Worm (Caenorhabditis elegans) whole organism, L1 larva: ENCODE results near the gene mlp-1.

Experiments
- F16B12.6 ChIP-seq: fragments of 150-350 bp; optimal IDR thresholded peaks from 2 replicates; lab custom pipeline; 2014; ENCODE audit warnings: missing biosample characterization, missing genetic modification characterization
- Y116A8C.19 ChIP-seq: sonication (generic microtip); optimal IDR thresholded peaks from 2 replicates; lab custom pipeline; 2016; ENCODE audit warnings: missing compliant biosample characterization, missing genetic modification characterization, borderline replicate concordance
- aha-1 ChIP-seq: fragments of 150-350 bp; optimal IDR thresholded peaks from 2 replicates; lab custom pipeline; 2014; ENCODE audit warnings: missing biosample characterization, missing genetic modification characterization
- alr-1 ChIP-seq: fragments of 200-800 bp; sonication (Bioruptor generic); optimal IDR thresholded peaks from 2 replicates; lab custom pipeline; 2018; ENCODE audit warnings: borderline replicate concordance, mild to moderate bottlenecking, missing genetic modification characterization, missing compliant biosample characterization
- aly-2 ChIP-seq: fragments of 150-350 bp; optimal IDR thresholded peaks from 2 replicates; lab custom pipeline; 2014; ENCODE audit warnings: missing biosample characterization, missing genetic modification characterization
- ama-1 ChIP-seq: fragments of 150-350 bp; optimal IDR thresholded peaks from 2 replicates; lab custom pipeline; 2014
- ceh-63 ChIP-seq: fragments of 200-800 bp; sonication (Bioruptor generic); optimal IDR thresholded peaks from 2 replicates; lab custom pipeline; 2018; ENCODE audit warnings: mild to moderate bottlenecking, missing genetic modification characterization, missing compliant biosample characterization
- ceh-8 ChIP-seq: fragments of 200-800 bp; sonication (Bioruptor generic); optimal IDR thresholded peaks from 2 replicates; lab custom pipeline; 2018; ENCODE audit warnings: mild to moderate bottlenecking, missing genetic modification characterization, moderate library complexity, missing compliant biosample characterization
- ceh-90 ChIP-seq: sonication (generic microtip); optimal IDR thresholded peaks from 2 replicates; lab custom pipeline; 2016; ENCODE audit warnings: missing genetic modification characterization, missing compliant biosample characterization
- ces-1 ChIP-seq: fragments of 150-350 bp; optimal IDR thresholded peaks from 2 replicates; lab custom pipeline; 2014; ENCODE audit warnings: missing biosample characterization, missing genetic modification reagents, missing genetic modification characterization
- dsc-1 ChIP-seq: sonication (generic microtip); optimal IDR thresholded peaks from 2 replicates; lab custom pipeline; 2016; ENCODE audit warnings: mild to moderate bottlenecking, missing genetic modification characterization, missing compliant biosample characterization
- egl-13 ChIP-seq: sonication (generic microtip); optimal IDR thresholded peaks from 2 replicates; lab custom pipeline; 2016; ENCODE audit warnings: missing genotype, missing genetic modification reagents, missing genetic modification characterization, missing compliant biosample characterization
- elt-3 ChIP-seq, 6 experiments: fragments of 150-350 bp in 1 of 6; sonication (generic microtip); optimal IDR thresholded peaks; 2 replicates each; lab custom pipeline; 2017 to 2018; ENCODE audit warnings: missing biosample characterization in 6 of 6, missing genetic modification characterization in 6 of 6, inconsistent platforms in 1 of 6
- ets-5 ChIP-seq: fragments of 200-800 bp; sonication (Bioruptor generic); IDR thresholded peaks from 2 replicates; pipeline ENCODE4 v1.3.6; 2022; ENCODE audit warnings: missing genetic modification characterization, missing compliant biosample characterization
- fkh-10 ChIP-seq: sonication (generic microtip); optimal IDR thresholded peaks from 2 replicates; lab custom pipeline; 2017; ENCODE audit warnings: missing biosample characterization, missing genetic modification reagents, missing genetic modification characterization
- fkh-8 ChIP-seq: sonication (generic microtip); optimal IDR thresholded peaks from 2 replicates; lab custom pipeline; 2016; ENCODE audit warnings: mild to moderate bottlenecking, missing genetic modification characterization, missing compliant biosample characterization
- grh-1 ChIP-seq: fragments of 200-800 bp; sonication (Bioruptor generic); IDR thresholded peaks from 2 replicates; pipeline ENCODE4 v1.3.6; 2022; ENCODE audit warnings: missing genetic modification reagents, missing genetic modification characterization, missing compliant biosample characterization
- hlh-4 ChIP-seq: sonication (generic microtip); optimal IDR thresholded peaks from 2 replicates; lab custom pipeline; 2016; ENCODE audit warnings: mild to moderate bottlenecking, missing genetic modification characterization, missing compliant biosample characterization
- hpl-2 ChIP-seq: fragments of 150-350 bp; optimal IDR thresholded peaks from 2 replicates; lab custom pipeline; 2014; ENCODE audit warnings: missing biosample characterization, missing genetic modification reagents, missing genetic modification characterization
- irx-1 ChIP-seq: sonication (generic microtip); optimal IDR thresholded peaks from 2 replicates; lab custom pipeline; 2016; ENCODE audit warnings: missing genetic modification characterization, missing compliant biosample characterization
- isw-1 ChIP-seq: fragments of 200-800 bp; sonication (Bioruptor generic); IDR thresholded peaks from 2 replicates; pipeline ENCODE4 v1.3.6; 2022; ENCODE audit warnings: missing genetic modification characterization, missing compliant biosample characterization
- lin-15B ChIP-seq: fragments of 150-350 bp; sonication (generic microtip); optimal IDR thresholded peaks from 3 replicates; lab custom pipeline; 2014; ENCODE audit warnings: missing biosample characterization, missing genetic modification characterization
- lin-35 ChIP-seq, 2 experiments: fragments of 150-350 bp; optimal IDR thresholded peaks; 2 replicates each; lab custom pipeline; 2014; ENCODE audit warnings: missing biosample characterization in 2 of 2, missing genetic modification characterization in 2 of 2, missing genetic modification reagents in 2 of 2
- lin-39 ChIP-seq: fragments of 150-350 bp; optimal IDR thresholded peaks from 2 replicates; lab custom pipeline; 2014; ENCODE audit warnings: missing biosample characterization, missing genetic modification reagents, missing genetic modification characterization
- mab-9 ChIP-seq: fragments of 200-800 bp; sonication (Bioruptor generic); IDR thresholded peaks from 2 replicates; pipeline ENCODE4 v1.3.6; 2022; ENCODE audit warnings: missing genetic modification reagents, missing genetic modification characterization, missing compliant biosample characterization
- mdl-1 ChIP-seq, 2 experiments: fragments of 150-350 bp; optimal IDR thresholded peaks; 2 replicates each; lab custom pipeline; 2014 to 2017; ENCODE audit warnings: missing biosample characterization in 2 of 2, missing genetic modification characterization in 2 of 2, inconsistent platforms in 1 of 2
- mef-2 ChIP-seq: fragments of 150-350 bp; optimal IDR thresholded peaks from 2 replicates; lab custom pipeline; 2014; ENCODE audit warnings: missing biosample characterization, missing genetic modification characterization
- nhr-19 ChIP-seq: fragments of 200-800 bp; sonication (Bioruptor generic); conservative IDR thresholded peaks from 2 replicates; pipeline ENCODE4 v1.3.6; 2022; ENCODE audit warnings: missing genetic modification characterization, missing compliant biosample characterization
- nhr-237 ChIP-seq: fragments of 150-350 bp; optimal IDR thresholded peaks from 2 replicates; lab custom pipeline; 2014; ENCODE audit warnings: missing biosample characterization, missing genetic modification characterization
- nhr-28 ChIP-seq: fragments of 150-350 bp; optimal IDR thresholded peaks from 2 replicates; lab custom pipeline; 2014; ENCODE audit warnings: missing biosample characterization, missing genetic modification characterization
- nhr-47 ChIP-seq: sonication (generic microtip); optimal IDR thresholded peaks from 2 replicates; lab custom pipeline; 2016; ENCODE audit warnings: mild to moderate bottlenecking, missing genetic modification characterization, moderate library complexity, missing compliant biosample characterization
- nhr-85 ChIP-seq: sonication (generic microtip); peaks from one replicate; lab custom pipeline; 2016; ENCODE audit warnings: missing genetic modification characterization, inconsistent platforms, missing compliant biosample characterization
- nhr-90 ChIP-seq: sonication (generic microtip); optimal IDR thresholded peaks from 2 replicates; lab custom pipeline; 2016; ENCODE audit warnings: mild to moderate bottlenecking, missing genetic modification characterization, missing compliant biosample characterization; ENCODE audit not compliant: poor library complexity
- pag-3 ChIP-seq: sonication (generic microtip); optimal IDR thresholded peaks from 2 replicates; lab custom pipeline; 2017; ENCODE audit warnings: missing genetic modification characterization, mild to moderate bottlenecking, missing compliant biosample characterization, antibody characterized with exemption, borderline replicate concordance; ENCODE audit not compliant: insufficient read depth
- pax-3 ChIP-seq: fragments of 200-800 bp; sonication (Bioruptor generic); optimal IDR thresholded peaks from 2 replicates; lab custom pipeline; 2018; ENCODE audit warnings: mild to moderate bottlenecking, missing genetic modification characterization, moderate library complexity, missing compliant biosample characterization
- pqm-1 ChIP-seq: sonication (generic microtip); optimal IDR thresholded peaks from 3 replicates; lab custom pipeline; 2017; ENCODE audit warnings: missing biosample characterization, missing genetic modification characterization
- rnt-1 ChIP-seq: sonication (generic microtip); optimal IDR thresholded peaks from 2 replicates; lab custom pipeline; 2016; ENCODE audit warnings: mild to moderate bottlenecking, missing genetic modification characterization, moderate library complexity, missing compliant biosample characterization
- skn-1 ChIP-seq: fragments of 150-350 bp; optimal IDR thresholded peaks from 2 replicates; lab custom pipeline; 2014; ENCODE audit warnings: missing biosample characterization, missing genetic modification characterization
- snpc-4 ChIP-seq: fragments of 150-350 bp; optimal IDR thresholded peaks from 2 replicates; lab custom pipeline; 2014; ENCODE audit warnings: missing biosample characterization, missing genetic modification characterization
- sox-4 ChIP-seq: sonication (generic microtip); optimal IDR thresholded peaks from 2 replicates; lab custom pipeline; 2016; ENCODE audit warnings: missing genetic modification characterization, missing compliant biosample characterization
- swsn-7 ChIP-seq: sonication (generic microtip); optimal IDR thresholded peaks from 2 replicates; lab custom pipeline; 2016; ENCODE audit warnings: missing genetic modification characterization, missing compliant biosample characterization
- tbx-2 ChIP-seq: sonication (generic microtip); optimal IDR thresholded peaks from 2 replicates; lab custom pipeline; 2016; ENCODE audit warnings: missing genetic modification characterization, missing compliant biosample characterization
- unc-130 ChIP-seq: fragments of 150-350 bp; optimal IDR thresholded peaks from 2 replicates; lab custom pipeline; 2017; ENCODE audit warnings: missing biosample characterization, missing genetic modification characterization, inconsistent platforms
- unc-30 ChIP-seq: sonication (generic microtip); optimal IDR thresholded peaks from 2 replicates; lab custom pipeline; 2017; ENCODE audit warnings: missing biosample characterization, missing genetic modification characterization
- unc-86 ChIP-seq: sonication (generic microtip); optimal IDR thresholded peaks from 2 replicates; lab custom pipeline; 2016; ENCODE audit warnings: missing genetic modification characterization, missing compliant biosample characterization
- vab-15 ChIP-seq: sonication (generic microtip); optimal IDR thresholded peaks from 2 replicates; lab custom pipeline; 2017; ENCODE audit warnings: missing genotype, mild to moderate bottlenecking, missing genetic modification characterization, missing compliant biosample characterization
- xbp-1 ChIP-seq: sonication (generic microtip); optimal IDR thresholded peaks from 2 replicates; lab custom pipeline; 2016; ENCODE audit warnings: missing genetic modification characterization, missing compliant biosample characterization
- ztf-11 ChIP-seq, 2 experiments: sonication (generic microtip); optimal IDR thresholded peaks; 2 replicates each; lab custom pipeline; 2016 to 2017; ENCODE audit warnings: missing genetic modification characterization in 2 of 2, missing biosample characterization in 1 of 2, missing compliant biosample characterization in 1 of 2
- ztf-4 ChIP-seq: fragments of 150-350 bp; optimal IDR thresholded peaks from 2 replicates; lab custom pipeline; 2014; ENCODE audit warnings: missing biosample characterization, missing genetic modification characterization

Gene mlp-1

ce11 chrIII:5943368-5944180 is 31.3 kb downstream of the mlp-1 start (continued):
- TF ChIP-seq unc-130 (no peak), grh-1 (GFP tag; lab: Robert Waterston, UW) (peak; percentile 35; the same call in 1 of the 2 replicates), hpl-2 (GFP tag; lab: Kevin White, UChicago) (peak; percentile 67), ets-5 (GFP tag; lab: Robert Waterston, UW) (no peak), vab-15 (tag; lab: Kevin White, UChicago) (no peak), isw-1 (GFP tag; lab: Robert Waterston, UW) (no peak), pag-3 (no peak), ceh-8 (GFP tag; lab: Kevin White, UChicago) (no peak), ceh-90 (no peak), unc-30 (tag; lab: Kevin White, UChicago) (no peak), snpc-4 (tag; lab: Kevin White, UChicago) (no peak), skn-1 (tag; lab: Kevin White, UChicago) (no peak), lin-15B (tag; lab: Kevin White, UChicago) (no peak), ztf-4 (peak; percentile 22), xbp-1 (tag; lab: Kevin White, UChicago) (peak; percentile 18), pax-3 (tag; lab: Kevin White, UChicago) (no peak), nhr-90 (tag; lab: Kevin White, UChicago) (peak; percentile 68), ceh-63 (no peak), ama-1 (peak; percentile 93), ztf-11 (tag; optimal IDR thresholded peaks at IDR 0.05; lab: Kevin White, UChicago) (peak in 1 of 2 experiments; percentile 19), hlh-4 (tag; lab: Kevin White, UChicago) (no peak), fkh-8 (no peak), nhr-47 (tag; lab: Kevin White, UChicago) (peak; percentile 58), pqm-1 (tag; lab: Kevin White, UChicago) (no peak), aly-2 (tag; lab: Kevin White, UChicago) (peak; percentile 98), mab-9 (GFP tag; lab: Robert Waterston, UW) (no peak), aha-1 (tag; lab: Kevin White, UChicago) (no peak), irx-1 (tag; lab: Kevin White, UChicago) (no peak), nhr-28 (no peak), mdl-1 (tag; optimal IDR thresholded peaks at IDR 0.05; lab: Kevin White, UChicago) (no peak), egl-13 (tag; lab: Kevin White, UChicago) (no peak), elt-3 (tag; optimal IDR thresholded peaks at IDR 0.05; lab: Kevin White, UChicago) (no peak), lin-39 (tag; lab: Kevin White, UChicago) (no peak), mef-2 (tag; lab: Kevin White, UChicago) (no peak), sox-4 (tag; lab: Kevin White, UChicago) (no peak), F16B12.6 (tag; lab: Kevin White, UChicago) (no peak), unc-86 (tag; lab: Kevin White, UChicago) (no peak), swsn-7 (tag; lab: Kevin White, UChicago) (no peak), nhr-237 (tag; lab: Kevin White, UChicago) (no peak), nhr-19 (GFP tag; lab: Robert Waterston, UW) (no peak), nhr-85 (tag; lab: Kevin White, UChicago) (peak; percentile 48), rnt-1 (tag; lab: Kevin White, UChicago) (no peak), ces-1 (GFP tag; lab: Kevin White, UChicago) (no peak), tbx-2 (tag; lab: Kevin White, UChicago) (no peak), lin-35 (GFP tag; optimal IDR thresholded peaks at IDR 0.05; lab: Kevin White, UChicago) (peak in 1 of 2 experiments; percentile 45), Y116A8C.19 (no peak), dsc-1 (tag; lab: Kevin White, UChicago) (peak; percentile 3), alr-1 (tag; lab: Kevin White, UChicago) (no peak), fkh-10 (GFP tag; lab: Kevin White, UChicago) (no peak)
- TF ChIP-seq, all 84 proteins: peak for 20
